Fruit fly (Drosophila melanogaster): ENCODE results near the gene nonC.

Gene nonC

dm6 chrX:6803312-6803794 is 20.9 kb upstream of the nonC start, which contains the start of the genes C3G and pod1 (continued):
- TF ChIP-seq CG11902 (GFP tag; optimal IDR thresholded peaks at IDR 0.05) (no peak), OdsH (GFP tag; optimal IDR thresholded peaks at IDR 0.05) (no peak), CG8119 (GFP tag; IDR thresholded peaks at IDR 0.05) (no peak; the same call in 2 of the 3 replicates), esn (GFP tag; optimal IDR thresholded peaks at IDR 0.05) (peak; percentile 19), Hr39 (GFP tag; optimal IDR thresholded peaks at IDR 0.05) (peak; percentile 27), net (GFP tag; optimal IDR thresholded peaks at IDR 0.05) (no peak), ss (GFP tag; optimal IDR thresholded peaks at IDR 0.05) (no peak), Gug (GFP tag; IDR thresholded peaks at IDR 0.05) (no peak), Ets96B (tag; optimal IDR thresholded peaks at IDR 0.05) (no peak), svp (GFP tag) (peak; percentile 55), dac (GFP tag; optimal IDR thresholded peaks at IDR 0.05) (no peak), Hr38 (GFP tag; optimal IDR thresholded peaks at IDR 0.05) (no peak)

- peak; percentile 83 for TF ChIP-seq Sox14 (GFP tag; optimal IDR thresholded peaks at IDR 0.05)
- TF ChIP-seq topi (GFP tag; optimal IDR thresholded peaks at IDR 0.05), result no peak
- no peak for TF ChIP-seq CG16779 (tag; optimal IDR thresholded peaks at IDR 0.05)
- peak; percentile 36 to 44 for TF ChIP-seq ss (GFP tag; optimal IDR thresholded peaks at IDR 0.05)
- TF ChIP-seq CG10669 (GFP tag; optimal IDR thresholded peaks at IDR 0.05), result peak; percentile 5
- peak; percentile 24; the same call in 1 of the 3 replicates for TF ChIP-seq CG6163 (GFP tag; IDR thresholded peaks at IDR 0.05)
- TF ChIP-seq CG9139 (GFP tag; optimal IDR thresholded peaks at IDR 0.05), result peak; percentile 41
Measured at dm6 chrX:6803880-6804484, 20.3 kb upstream of the nonC start.

- TF ChIP-seq fd59A (GFP tag; optimal IDR thresholded peaks at IDR 0.05), result peak; percentile 72
- peak; percentile 61 for TF ChIP-seq CG6808 (GFP tag; optimal IDR thresholded peaks at IDR 0.05)
- TF ChIP-seq OdsH (GFP tag; optimal IDR thresholded peaks at IDR 0.05), result peak; percentile 95
- peak; percentile 97 for TF ChIP-seq svp (GFP tag)
- TF ChIP-seq ss (GFP tag; optimal IDR thresholded peaks at IDR 0.05), result peak; percentile 67 to 75
- peak; percentile 94 for TF ChIP-seq Smox (GFP tag; optimal IDR thresholded peaks at IDR 0.05)
- TF ChIP-seq CG11762 (GFP tag; optimal IDR thresholded peaks at IDR 0.05; ENCODE audit: insufficient read depth), result peak; percentile 71
- TF ChIP-seq Ets21C (GFP tag; optimal IDR thresholded peaks at IDR 0.05), result peak; percentile 93
- peak; percentile 88 for TF ChIP-seq CG4318 (GFP tag; optimal IDR thresholded peaks at IDR 0.05)
- peak; percentile 80 for TF ChIP-seq CG10669 (GFP tag; optimal IDR thresholded peaks at IDR 0.05)
- TF ChIP-seq fkh (GFP tag; optimal IDR thresholded peaks at IDR 0.05), result no peak
- TF ChIP-seq CG9139 (GFP tag; optimal IDR thresholded peaks at IDR 0.05), result no peak
- TF ChIP-seq CG11902 (GFP tag; optimal IDR thresholded peaks at IDR 0.05), result peak; percentile 76
- peak; percentile 94 for TF ChIP-seq cyc (GFP tag; optimal IDR thresholded peaks at IDR 0.05)
- TF ChIP-seq Met (GFP tag; optimal IDR thresholded peaks at IDR 0.05), result peak; percentile 95
- TF ChIP-seq Sox15 (GFP tag; optimal IDR thresholded peaks at IDR 0.05), result peak; percentile 87
- peak; percentile 97 for TF ChIP-seq CG6163 (GFP tag; IDR thresholded peaks at IDR 0.05)
- TF ChIP-seq vri (GFP tag; optimal IDR thresholded peaks at IDR 0.05), result peak; percentile 93
- TF ChIP-seq eg (GFP tag; IDR thresholded peaks at IDR 0.05), result peak; percentile 98
- TF ChIP-seq CG16779 (tag; optimal IDR thresholded peaks at IDR 0.05), result peak; percentile 80
- peak; percentile 78 for TF ChIP-seq CG7368 (GFP tag; optimal IDR thresholded peaks at IDR 0.05)
- TF ChIP-seq salr (GFP tag; optimal IDR thresholded peaks at IDR 0.05), result peak; percentile 73 to 83
- TF ChIP-seq Hr39 (GFP tag; optimal IDR thresholded peaks at IDR 0.05), result peak; percentile 96
- TF ChIP-seq net (GFP tag; optimal IDR thresholded peaks at IDR 0.05), result peak; percentile 94
- TF ChIP-seq CG31627 (GFP tag; optimal IDR thresholded peaks at IDR 0.05), result peak; percentile 96
- TF ChIP-seq CG11294 (GFP tag; IDR thresholded peaks at IDR 0.05), result peak; percentile 94
- peak; percentile 93 for TF ChIP-seq topi (GFP tag; optimal IDR thresholded peaks at IDR 0.05)
- TF ChIP-seq Eip78C (GFP tag), result peak; percentile 98
- peak; percentile 78 for TF ChIP-seq Ets96B (tag; optimal IDR thresholded peaks at IDR 0.05)
- peak; percentile 88 for TF ChIP-seq CG34406 (GFP tag; optimal IDR thresholded peaks at IDR 0.05)
- TF ChIP-seq Hr4 (GFP tag; optimal IDR thresholded peaks at IDR 0.05), result peak; percentile 95
- peak; percentile 91 for TF ChIP-seq CG10631 (GFP tag; optimal IDR thresholded peaks at IDR 0.05)
- peak; percentile 91 for TF ChIP-seq Gug (GFP tag; IDR thresholded peaks at IDR 0.05)
- peak; percentile 93 for TF ChIP-seq CG3919 (GFP tag; optimal IDR thresholded peaks at IDR 0.05)
- peak; percentile 95 for TF ChIP-seq Sox14 (GFP tag; optimal IDR thresholded peaks at IDR 0.05)
- TF ChIP-seq esn (GFP tag; optimal IDR thresholded peaks at IDR 0.05), result peak; percentile 95
- TF ChIP-seq fd85E (GFP tag; optimal IDR thresholded peaks at IDR 0.05), result peak; percentile 55
- peak; percentile 92 for TF ChIP-seq CG6792 (GFP tag; optimal IDR thresholded peaks at IDR 0.05)
- TF ChIP-seq CG6276 (GFP tag; optimal IDR thresholded peaks at IDR 0.05), result peak; percentile 92
Measured at dm6 chrX:6804485-6805295, 19.6 kb upstream of the nonC start.

Measured in whole organism, prepupa.